Fruit fly (Drosophila melanogaster): ENCODE measurements around the gene CG7560.
A peak's percentile ranks its signal among the peaks of the same experiment; 100 is the strongest.

CG7560 gene

DNA sequence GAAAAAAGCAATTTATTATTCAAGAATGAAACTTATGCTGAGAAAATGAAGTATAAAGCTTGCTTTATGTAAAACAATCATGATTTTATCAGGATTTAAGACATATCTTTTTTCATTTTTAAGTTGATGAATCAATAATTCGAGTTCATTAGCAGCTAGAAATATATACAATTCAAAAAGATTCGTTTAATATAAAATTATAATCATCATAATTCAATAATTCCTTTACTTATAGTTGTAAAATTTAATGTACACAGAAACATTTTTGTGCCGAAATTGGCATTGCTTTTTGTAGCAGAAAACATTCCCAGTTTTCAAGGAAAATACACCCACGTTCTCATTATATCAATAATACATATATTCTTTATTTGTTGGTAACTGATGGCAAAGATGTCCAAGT lies 30.6 kb upstream of the CG7560 start, which contains the start of gene CG11726:
Gene CG11726, plus strand, starts transcription at position 301 of the 400 bp plus-strand sequence.
- TF ChIP-seq ham (GFP tag; IDR thresholded peaks at IDR 0.05) (no peak), BEAF-32 (GFP tag; optimal IDR thresholded peaks at IDR 0.05) (no peak), CG1792 (GFP tag; optimal IDR thresholded peaks at IDR 0.05) (no peak), CG31441 (GFP tag; IDR thresholded peaks at IDR 0.05) (no peak), ind (GFP tag; optimal IDR thresholded peaks at IDR 0.05) (no peak), zfh1 (GFP tag; IDR thresholded peaks at IDR 0.05) (no peak), croc (GFP tag; conservative IDR thresholded peaks at IDR 0.05) (no peak), CkIIα-i1 (GFP tag; IDR thresholded peaks at IDR 0.05) (no peak), CG9817 (tag; optimal IDR thresholded peaks at IDR 0.05) (no peak), CG13894 (tag; optimal IDR thresholded peaks at IDR 0.05) (no peak)

DNA sequence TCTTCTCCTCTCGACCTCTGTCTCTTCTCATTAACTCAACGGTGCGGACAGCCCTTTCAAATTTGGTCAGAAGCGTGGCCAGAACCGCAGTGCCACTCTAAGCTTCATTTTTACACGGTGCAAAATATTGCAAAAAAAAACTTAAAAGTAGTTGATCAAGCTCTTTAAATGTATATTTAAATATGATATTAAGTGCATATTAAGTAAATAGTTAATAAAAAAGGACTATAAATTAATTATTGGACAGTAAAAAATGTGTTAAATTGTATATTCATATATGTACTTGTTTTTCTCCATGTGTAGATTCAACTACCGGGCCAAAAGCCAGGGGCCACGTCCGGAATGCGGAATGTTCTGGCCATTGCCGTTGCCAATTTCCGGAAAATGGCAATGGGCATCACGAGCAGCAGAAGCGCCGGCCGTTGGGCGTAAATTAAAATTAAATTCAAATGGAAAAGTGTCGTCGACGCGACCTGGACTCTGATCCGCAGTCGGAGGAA lies 27.8 kb upstream of the CG7560 start, which contains the start of gene CG44362:
Gene CG44362, plus strand, starts transcription at position 450 of the 500 bp plus-strand sequence.
- TF ChIP-seq MTF-1 (GFP tag; optimal IDR thresholded peaks at IDR 0.05; ENCODE audit: borderline replicate concordance) (no peak), CG12391 (tag; optimal IDR thresholded peaks at IDR 0.05) (peak; percentile 4), gem (tag; optimal IDR thresholded peaks at IDR 0.05) (peak; percentile 57), Med (GFP tag) (peak; percentile 49), CG11695 (GFP tag; IDR thresholded peaks at IDR 0.05) (peak; percentile 40; the same call in 1 of the 3 replicates), Blimp-1 (GFP tag; optimal IDR thresholded peaks at IDR 0.05) (peak; percentile 20), CG7556 (GFP tag; optimal IDR thresholded peaks at IDR 0.05) (peak; percentile 31), CG9437 (GFP tag; optimal IDR thresholded peaks at IDR 0.05) (no peak), CG32772 (GFP tag; IDR thresholded peaks at IDR 0.05) (0 out of 2 replicates have a peak, but pooled peaks have one; percentile 19), lmd (GFP tag; IDR thresholded peaks at IDR 0.05) (peak; percentile 33), Hmr (GFP tag; optimal IDR thresholded peaks at IDR 0.05) (peak; percentile 51), CG3281 (GFP tag; optimal IDR thresholded peaks at IDR 0.05) (peak; percentile 9), CG30403 (GFP tag; optimal IDR thresholded peaks at IDR 0.05) (peak; percentile 11), Ptx1 (GFP tag; IDR thresholded peaks at IDR 0.05) (peak; percentile 37), Meics (GFP tag; optimal IDR thresholded peaks at IDR 0.05) (peak; percentile 15), Ets65A (GFP tag) (peak; percentile 51), CG17359 (tag; optimal IDR thresholded peaks at IDR 0.05) (peak; percentile 1), fd96Cb (tag; optimal IDR thresholded peaks at IDR 0.05) (peak; percentile 7), CG11504 (tag; optimal IDR thresholded peaks at IDR 0.05) (peak; percentile 33), D (optimal IDR thresholded peaks at IDR 0.05) (no peak), D (GFP tag; optimal IDR thresholded peaks at IDR 0.05) (peak; percentile 3), CG6689 (GFP tag; IDR thresholded peaks at IDR 0.05) (peak; percentile 43; the same call in 1 of the 2 replicates), CG3407 (GFP tag; optimal IDR thresholded peaks at IDR 0.05) (peak; percentile 19), bcd (GFP tag; optimal IDR thresholded peaks at IDR 0.05) (peak; percentile 8), slbo (GFP tag; IDR thresholded peaks at IDR 0.05) (0 out of 2 replicates have a peak, but pooled peaks have one; percentile 8), Fer3 (tag; optimal IDR thresholded peaks at IDR 0.05) (peak; percentile 32), Pdp1 (GFP tag; optimal IDR thresholded peaks at IDR 0.05) (no peak), CG18619 (GFP tag; optimal IDR thresholded peaks at IDR 0.05) (peak; percentile 9), CG2712 (tag; optimal IDR thresholded peaks at IDR 0.05) (peak; percentile 9), CG2678 (tag; optimal IDR thresholded peaks at IDR 0.05) (peak; percentile 21), cwo (GFP tag; optimal IDR thresholded peaks at IDR 0.05) (no peak), CG17328 (GFP tag; IDR thresholded peaks at IDR 0.05) (no peak), CG33557 (GFP tag; optimal IDR thresholded peaks at IDR 0.05) (no peak), CG9727 (GFP tag; optimal IDR thresholded peaks at IDR 0.05) (peak; percentile 22), CG10979 (tag; optimal IDR thresholded peaks at IDR 0.05) (peak; percentile 1), lab (GFP tag; optimal IDR thresholded peaks at IDR 0.05) (peak; percentile 23), Sox102F (GFP tag; optimal IDR thresholded peaks at IDR 0.05) (peak; percentile 17), unpg (GFP tag; optimal IDR thresholded peaks at IDR 0.05) (peak; percentile 0)
